Fruit fly (Drosophila melanogaster): ENCODE data around the gene CG33098.

DNA sequence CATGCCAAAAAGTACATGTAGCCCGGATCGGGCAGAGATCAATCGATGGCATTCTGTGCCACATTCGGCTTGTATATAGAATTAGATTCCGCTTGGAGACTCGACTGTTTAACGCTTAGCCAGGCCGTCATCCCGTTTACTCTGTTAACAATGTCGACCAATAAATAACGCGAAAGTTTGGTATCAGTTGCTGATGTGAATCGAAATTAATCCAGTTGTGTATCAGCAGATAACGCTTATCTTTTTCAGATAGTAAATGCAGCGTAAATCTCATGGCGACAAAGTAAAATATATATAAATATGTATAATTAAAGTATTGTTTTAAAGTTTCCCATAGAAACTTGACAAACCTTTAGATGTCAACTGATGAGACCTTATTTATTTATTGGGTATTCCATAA is 24.5 kb downstream of the CG33098 start:
- TF ChIP-seq ovo (GFP tag; optimal IDR thresholded peaks at IDR 0.05): no peak
- TF ChIP-seq CG7101 (tag; optimal IDR thresholded peaks at IDR 0.05): no peak
- no peak for TF ChIP-seq CG5204 (GFP tag; optimal IDR thresholded peaks at IDR 0.05)
- no peak for TF ChIP-seq Clk (GFP tag; optimal IDR thresholded peaks at IDR 0.05)
- no peak for TF ChIP-seq bab1 (GFP tag; optimal IDR thresholded peaks at IDR 0.05)
- TF ChIP-seq pad (GFP tag; optimal IDR thresholded peaks at IDR 0.05): no peak
- TF ChIP-seq kay (GFP tag; ENCODE audit: borderline replicate concordance): no peak
- no peak for TF ChIP-seq CG12768 (GFP tag; optimal IDR thresholded peaks at IDR 0.05)
- no peak for TF ChIP-seq CG11617 (GFP tag; optimal IDR thresholded peaks at IDR 0.05)
- TF ChIP-seq CG33017 (tag; optimal IDR thresholded peaks at IDR 0.05): no peak
- TF ChIP-seq Hr96 (GFP tag; optimal IDR thresholded peaks at IDR 0.05): no peak
- TF ChIP-seq cnc (optimal IDR thresholded peaks at IDR 0.05): no peak
- no peak for TF ChIP-seq tj (GFP tag; optimal IDR thresholded peaks at IDR 0.05)
- no peak for TF ChIP-seq cic (GFP tag; optimal IDR thresholded peaks at IDR 0.05)

Measured in whole organism, adult.